Worm (Caenorhabditis elegans): ENCODE data around the gene C44H4.6.
A peak's percentile ranks its signal among the peaks of the same experiment; 100 is the strongest.

C44H4.6 gene

DNA sequence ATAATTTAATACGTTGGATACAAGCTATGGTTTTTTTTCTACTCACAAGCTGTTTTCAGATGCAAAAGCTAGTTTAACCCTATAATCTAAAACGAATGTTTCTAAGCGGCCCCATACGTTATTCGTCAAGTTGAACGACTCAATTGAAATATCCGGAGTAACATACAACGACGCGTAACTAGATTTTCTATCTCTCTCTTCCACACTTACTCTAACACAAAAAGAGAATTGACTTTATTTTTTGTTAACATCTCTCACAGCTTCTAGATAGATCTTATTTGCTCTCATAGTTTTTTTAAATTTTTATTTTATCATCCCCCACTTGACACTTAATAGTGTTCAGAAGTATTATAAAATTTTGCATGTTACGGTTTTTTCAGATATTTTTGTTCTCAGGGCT lies 5.9 kb downstream of the C44H4.6 start:
- TF ChIP-seq unc-42 (tag; optimal IDR thresholded peaks at IDR 0.05) (peak; percentile 94), unc-86 (tag; optimal IDR thresholded peaks at IDR 0.05) (no peak), odd-2 (tag; optimal IDR thresholded peaks at IDR 0.05) (no peak)

ce11 chrX:14589051-14589736 lies 10.0 kb downstream of the C44H4.6 start, which contains the start of the genes C44H4.4 and tap-1:
Gene C44H4.4, minus strand, starts transcription at chrX:14589101.
Gene tap-1, plus strand, starts transcription at chrX:14589624.
- TF ChIP-seq ceh-31 (tag; optimal IDR thresholded peaks at IDR 0.05) (peak; percentile 56), unc-3 (GFP tag; conservative IDR thresholded peaks at IDR 0.05) (no peak), unc-3 (tag; optimal IDR thresholded peaks at IDR 0.05) (no peak), nhr-11 (tag; optimal IDR thresholded peaks at IDR 0.05) (no peak), pha-2 (tag; optimal IDR thresholded peaks at IDR 0.05) (no peak), ceh-19 (GFP tag; optimal IDR thresholded peaks at IDR 0.05) (no peak), madf-2 (tag; optimal IDR thresholded peaks at IDR 0.05) (no peak), ceh-30 (tag; optimal IDR thresholded peaks at IDR 0.05) (no peak), F13H6.1 (tag; optimal IDR thresholded peaks at IDR 0.05) (no peak), dve-1 (tag; optimal IDR thresholded peaks at IDR 0.05) (no peak), unc-86 (tag; optimal IDR thresholded peaks at IDR 0.05) (no peak), lin-11 (tag; optimal IDR thresholded peaks at IDR 0.05) (no peak), ceh-34 (tag; optimal IDR thresholded peaks at IDR 0.05) (no peak), nfya-1 (tag; optimal IDR thresholded peaks at IDR 0.05) (peak; percentile 29), unc-55 (GFP tag; optimal IDR thresholded peaks at IDR 0.05) (no peak), T23F11.4 (GFP tag; optimal IDR thresholded peaks at IDR 0.05) (no peak), hlh-8 (tag; optimal IDR thresholded peaks at IDR 0.05) (no peak), K09A11.1 (tag; optimal IDR thresholded peaks at IDR 0.05; ENCODE audit: insufficient read depth) (no peak), odd-2 (tag; optimal IDR thresholded peaks at IDR 0.05) (no peak), unc-42 (tag; optimal IDR thresholded peaks at IDR 0.05) (peak; percentile 87), elt-2 (tag; optimal IDR thresholded peaks at IDR 0.05) (peak; percentile 30), sox-2 (GFP tag; IDR thresholded peaks at IDR 0.05) (no peak), fkh-6 (tag; optimal IDR thresholded peaks at IDR 0.05) (no peak), Y22D7AL.16 (tag; optimal IDR thresholded peaks at IDR 0.05) (no peak), ref-2 (tag; optimal IDR thresholded peaks at IDR 0.05) (no peak), gmeb-2 (tag; optimal IDR thresholded peaks at IDR 0.05) (no peak), pros-1 (tag; optimal IDR thresholded peaks at IDR 0.05) (no peak), ceh-22 (tag; optimal IDR thresholded peaks at IDR 0.05) (no peak), hlh-13 (GFP tag; optimal IDR thresholded peaks at IDR 0.05) (no peak), pat-9 (tag; optimal IDR thresholded peaks at IDR 0.05) (no peak), C08G9.2 (tag; optimal IDR thresholded peaks at IDR 0.05) (no peak), ama-1 (optimal IDR thresholded peaks at IDR 0.05) (no peak), hlh-15 (tag; optimal IDR thresholded peaks at IDR 0.05) (no peak), tbx-2 (tag; optimal IDR thresholded peaks at IDR 0.05) (no peak), eyg-1 (tag; optimal IDR thresholded peaks at IDR 0.05) (no peak), ceh-14 (tag; optimal IDR thresholded peaks at IDR 0.05) (peak; percentile 40), mec-3 (tag; optimal IDR thresholded peaks at IDR 0.05; ENCODE audit: borderline replicate concordance) (no peak), ceh-6 (GFP tag; optimal IDR thresholded peaks at IDR 0.05) (no peak), npax-4 (tag; optimal IDR thresholded peaks at IDR 0.05) (no peak), sox-4 (tag; optimal IDR thresholded peaks at IDR 0.05) (no peak), pag-3 (tag; optimal IDR thresholded peaks at IDR 0.05; ENCODE audit: borderline replicate concordance) (no peak), nhr-232 (tag; optimal IDR thresholded peaks at IDR 0.05) (no peak), lim-6 (tag; optimal IDR thresholded peaks at IDR 0.05) (no peak), ceh-2 (tag; optimal IDR thresholded peaks at IDR 0.05) (no peak), pax-1 (tag; optimal IDR thresholded peaks at IDR 0.05) (no peak), pha-4 (tag; optimal IDR thresholded peaks at IDR 0.05) (no peak), zip-5 (tag; optimal IDR thresholded peaks at IDR 0.05) (no peak), ceh-48 (tag; optimal IDR thresholded peaks at IDR 0.05) (peak; percentile 77), syd-9 (tag; optimal IDR thresholded peaks at IDR 0.05) (no peak), dmd-4 (tag; optimal IDR thresholded peaks at IDR 0.05; ENCODE audit: borderline replicate concordance) (no peak), ztf-16 (tag; optimal IDR thresholded peaks at IDR 0.05) (no peak)
